Fruit fly (Drosophila melanogaster): Measurements from ENCODE around the gene CG31373.

Gene CG31373

DNA sequence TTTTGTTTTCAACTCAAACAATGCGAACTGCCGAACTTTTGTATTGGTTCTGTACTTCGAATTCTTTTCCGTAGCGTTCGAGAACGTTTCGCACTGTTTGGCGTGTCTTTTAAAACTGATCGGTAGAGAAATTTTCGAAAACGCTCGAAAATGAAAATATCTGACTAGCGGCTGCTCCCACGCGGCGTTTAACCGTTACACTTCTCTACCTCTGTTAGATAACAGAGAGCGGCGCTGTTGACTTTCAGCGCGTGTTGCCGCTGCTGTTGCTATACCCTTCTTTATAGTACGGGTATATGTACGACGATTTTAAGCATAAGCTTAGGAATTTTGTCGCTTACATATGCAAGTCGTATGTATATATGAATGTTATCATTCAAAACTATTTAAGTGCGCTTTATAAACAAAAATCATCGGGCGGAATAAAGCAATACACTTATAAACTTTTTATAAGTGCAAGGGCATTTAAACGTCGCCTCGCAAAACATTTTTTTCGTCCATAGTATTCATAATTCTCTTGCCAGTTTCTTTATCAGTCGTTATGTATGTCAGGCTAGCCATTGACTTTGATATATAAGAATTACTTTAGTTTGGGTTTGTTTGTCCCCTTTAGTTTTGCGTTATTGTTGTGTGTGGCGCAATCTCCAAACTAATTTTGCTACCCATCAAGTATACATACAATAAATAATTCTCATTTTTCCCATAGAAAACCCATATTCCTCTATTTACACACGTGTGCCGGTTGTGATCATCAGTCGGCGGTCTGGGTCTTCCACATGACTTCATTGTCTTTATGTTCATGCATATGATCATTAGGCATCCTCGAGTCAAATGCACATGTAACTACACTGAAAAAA lies 28.1 kb downstream of the CG31373 start, which contains the start of gene Phyhd1 (continued):
- TF ChIP-seq CG12104 (GFP tag; optimal IDR thresholded peaks at IDR 0.05) (peak; percentile 79), CG1832 (GFP tag; optimal IDR thresholded peaks at IDR 0.05) (no peak), pan (optimal IDR thresholded peaks at IDR 0.05) (no peak), pan (GFP tag; optimal IDR thresholded peaks at IDR 0.05 in 1 of 2, IDR thresholded peaks at IDR 0.05 in 1 of 2) (peak in 1 of 2 experiments; percentile 96), gce (GFP tag; IDR thresholded peaks at IDR 0.05) (peak; percentile 89), tll (GFP tag; optimal IDR thresholded peaks at IDR 0.05) (peak in 1 of 2 experiments; percentile 60), kni (GFP tag; optimal IDR thresholded peaks at IDR 0.05) (peak; percentile 48), CG14441 (GFP tag; IDR thresholded peaks at IDR 0.05) (peak; percentile 94), CG15514 (GFP tag; optimal IDR thresholded peaks at IDR 0.05) (peak; percentile 91), CG8359 (GFP tag; optimal IDR thresholded peaks at IDR 0.05; ENCODE audit: borderline replicate concordance) (peak; percentile 83), Elba2 (GFP tag; optimal IDR thresholded peaks at IDR 0.05) (peak; percentile 41), eve (GFP tag; optimal IDR thresholded peaks at IDR 0.05) (peak in 1 of 2 experiments; percentile 82), toy (GFP tag; IDR thresholded peaks at IDR 0.05) (peak; percentile 81), CG8924 (tag; optimal IDR thresholded peaks at IDR 0.05) (peak; percentile 97), ap (GFP tag; IDR thresholded peaks at IDR 0.05) (peak; percentile 89), CG9437 (GFP tag; optimal IDR thresholded peaks at IDR 0.05) (peak; percentile 87), HLH4C (GFP tag; IDR thresholded peaks at IDR 0.05; ENCODE audit: partially characterized antibody) (no peak), CG13775 (GFP tag; optimal IDR thresholded peaks at IDR 0.05) (peak; percentile 89), Sry-β (GFP tag; optimal IDR thresholded peaks at IDR 0.05) (peak; percentile 55), zfh2 (GFP tag; optimal IDR thresholded peaks at IDR 0.05) (peak; percentile 95), Awh (GFP tag; IDR thresholded peaks at IDR 0.05) (peak; percentile 89), Mes4 (GFP tag; optimal IDR thresholded peaks at IDR 0.05) (peak; percentile 93), CG14710 (tag; optimal IDR thresholded peaks at IDR 0.05) (peak; percentile 89), vnd (GFP tag; IDR thresholded peaks at IDR 0.05; ENCODE audit: partially characterized antibody) (no peak), tin (GFP tag; optimal IDR thresholded peaks at IDR 0.05) (peak; percentile 93), CG15269 (tag; optimal IDR thresholded peaks at IDR 0.05) (peak; percentile 94), Poxn (GFP tag; IDR thresholded peaks at IDR 0.05) (peak; percentile 82), eyg (GFP tag; optimal IDR thresholded peaks at IDR 0.05) (peak; percentile 92)

DNA sequence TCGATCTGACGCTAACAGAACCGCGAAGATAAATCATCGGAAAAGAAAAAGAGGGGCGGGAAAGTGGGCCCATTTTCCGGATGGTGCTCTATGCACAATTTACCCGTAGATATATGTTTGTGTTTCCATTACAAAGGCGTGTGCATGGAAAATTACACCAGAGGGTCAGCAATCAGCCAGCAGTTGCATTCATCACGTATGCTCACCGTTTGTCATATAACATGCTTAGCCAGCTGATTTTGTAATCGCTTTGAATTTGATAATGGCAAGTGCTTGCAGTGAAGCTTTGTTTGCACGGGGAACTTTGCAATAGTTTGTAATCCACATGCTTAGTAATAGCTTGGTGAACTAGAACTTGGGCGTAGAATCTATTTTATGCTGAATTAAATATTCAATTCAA lies 29.3 kb downstream of the CG31373 start:
- TF ChIP-seq Atf3 (GFP tag; optimal IDR thresholded peaks at IDR 0.05) = no peak
- TF ChIP-seq Pdp1 (GFP tag; optimal IDR thresholded peaks at IDR 0.05) = peak in 1 of 2 experiments; percentile 63
- peak; percentile 51; the same call in 1 of the 3 replicates for TF ChIP-seq CG2199 (GFP tag; IDR thresholded peaks at IDR 0.05)
- TF ChIP-seq sens (GFP tag) = peak; percentile 46
- peak; percentile 6 for TF ChIP-seq gcm (GFP tag; optimal IDR thresholded peaks at IDR 0.05)
- no peak for TF ChIP-seq CG6689 (GFP tag; IDR thresholded peaks at IDR 0.05)
- no peak for TF ChIP-seq CG6683 (GFP tag; optimal IDR thresholded peaks at IDR 0.05)
- TF ChIP-seq wdn (GFP tag; IDR thresholded peaks at IDR 0.05) = no peak
- no peak for TF ChIP-seq yki (optimal IDR thresholded peaks at IDR 0.05)
- no peak for TF ChIP-seq CG30020 (tag; optimal IDR thresholded peaks at IDR 0.05)
- no peak for TF ChIP-seq fd64A (GFP tag; optimal IDR thresholded peaks at IDR 0.05)
- no peak for TF ChIP-seq CG15269 (tag; optimal IDR thresholded peaks at IDR 0.05)
- no peak for TF ChIP-seq CG11247 (GFP tag; IDR thresholded peaks at IDR 0.05)
- TF ChIP-seq ac (GFP tag; optimal IDR thresholded peaks at IDR 0.05) = no peak
- TF ChIP-seq chinmo (GFP tag; IDR thresholded peaks at IDR 0.05; ENCODE audit: partially characterized antibody) = 0 out of 4 replicates have a peak, but pooled peaks have one; percentile 38
- no peak for TF ChIP-seq CG11696 (GFP tag; IDR thresholded peaks at IDR 0.05)
- TF ChIP-seq pb (GFP tag; optimal IDR thresholded peaks at IDR 0.05) = no peak

All from whole organism, embryonic.